Fruit fly (Drosophila melanogaster): ENCODE measurements around the gene edin.

DNA sequence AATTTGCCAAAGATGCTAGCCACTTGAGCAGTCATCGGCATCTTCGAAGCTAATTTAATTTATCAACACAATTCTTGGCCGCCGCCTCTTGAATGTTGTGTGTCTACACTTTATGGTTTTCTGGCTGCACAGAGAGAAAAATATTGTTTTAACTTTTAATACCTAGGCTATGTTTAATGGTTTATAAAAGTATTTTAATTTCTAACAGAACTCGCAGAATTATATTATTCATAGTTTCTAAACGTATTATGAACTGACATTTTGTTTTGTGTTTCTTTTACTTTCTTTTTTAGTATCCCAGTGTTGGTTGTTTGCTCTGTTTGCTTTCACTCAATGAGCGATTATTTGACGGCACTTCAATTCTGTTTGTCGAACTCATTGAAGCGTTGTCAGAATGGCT lies 37.5 kb downstream of the edin start:
- no peak for TF ChIP-seq Ets98B (GFP tag; IDR thresholded peaks at IDR 0.05)
- TF ChIP-seq gl (tag; optimal IDR thresholded peaks at IDR 0.05), result no peak
- no peak for TF ChIP-seq D1 (tag; optimal IDR thresholded peaks at IDR 0.05)
- no peak for TF ChIP-seq CG10348 (GFP tag; IDR thresholded peaks at IDR 0.05)
- TF ChIP-seq Pif1B (GFP tag; optimal IDR thresholded peaks at IDR 0.05), result no peak
- TF ChIP-seq EcR (GFP tag; optimal IDR thresholded peaks at IDR 0.05), result no peak
- TF ChIP-seq fd96Ca (GFP tag; IDR thresholded peaks at IDR 0.05), result no peak
- no peak for TF ChIP-seq CG17806 (tag; optimal IDR thresholded peaks at IDR 0.05)
- no peak for TF ChIP-seq CG8301 (tag; optimal IDR thresholded peaks at IDR 0.05)
- TF ChIP-seq Snoo (tag; optimal IDR thresholded peaks at IDR 0.05), result no peak
- no peak for TF ChIP-seq CG13204 (GFP tag; optimal IDR thresholded peaks at IDR 0.05)
- TF ChIP-seq CG15710 (tag; optimal IDR thresholded peaks at IDR 0.05), result no peak
- no peak for TF ChIP-seq CG34367 (tag; optimal IDR thresholded peaks at IDR 0.05)
- no peak for TF ChIP-seq CG14655 (GFP tag; optimal IDR thresholded peaks at IDR 0.05)
